Worm (Caenorhabditis elegans) whole organism, early embryonic: ENCODE results near the gene nhr-187.

Source experiments
- F13C5.2 ChIP-seq: sonication (generic microtip); optimal IDR thresholded peaks from 2 replicates; lab custom pipeline; 2017; ENCODE audit warnings: mild to moderate bottlenecking, missing genetic modification characterization, inconsistent platforms, missing compliant biosample characterization
- aly-1 ChIP-seq: sonication (generic microtip); optimal IDR thresholded peaks from 2 replicates; lab custom pipeline; 2016; ENCODE audit warnings: missing genetic modification characterization, missing compliant biosample characterization
- ama-1 ChIP-seq: fragments of 150-350 bp; optimal IDR thresholded peaks from 2 replicates; lab custom pipeline; 2014
- ets-7 ChIP-seq: sonication (generic microtip); optimal IDR thresholded peaks from 2 replicates; lab custom pipeline; 2016; ENCODE audit warnings: missing genotype, missing genetic modification characterization, missing compliant biosample characterization
- flt-1 ChIP-seq: fragments of 200-800 bp; sonication (Bioruptor generic); IDR thresholded peaks from 2 replicates; pipeline ENCODE4 v1.3.6; 2022; ENCODE audit warnings: missing genetic modification characterization, missing compliant biosample characterization
- hmbx-1 ChIP-seq: sonication (generic microtip); optimal IDR thresholded peaks from 2 replicates; lab custom pipeline; 2016; ENCODE audit warnings: mild to moderate bottlenecking, missing genetic modification characterization, missing compliant biosample characterization
- hmg-4 ChIP-seq: fragments of 200-800 bp; sonication (Bioruptor generic); optimal IDR thresholded peaks from 2 replicates; lab custom pipeline; 2018; ENCODE audit warnings: mild to moderate bottlenecking, missing genetic modification characterization, missing compliant biosample characterization
- hnd-1 ChIP-seq: sonication (generic microtip); optimal IDR thresholded peaks from 2 replicates; lab custom pipeline; 2016; ENCODE audit warnings: missing genetic modification characterization, missing compliant biosample characterization
- pes-1 ChIP-seq: fragments of 200-800 bp; sonication (Bioruptor generic); IDR thresholded peaks from 2 replicates; pipeline ENCODE4 v1.3.6; 2022; ENCODE audit warnings: missing genetic modification reagents, missing genetic modification characterization, missing compliant biosample characterization
- scrt-1 ChIP-seq: fragments of 200-800 bp; sonication (Bioruptor generic); IDR thresholded peaks from 2 replicates; pipeline ENCODE4 v1.3.6; 2022; ENCODE audit warnings: missing genetic modification characterization, missing compliant biosample characterization
- sea-1 ChIP-seq: fragments of 200-800 bp; sonication (Bioruptor generic); conservative IDR thresholded peaks from 2 replicates; pipeline ENCODE4 v1.3.6; 2022; ENCODE audit warnings: missing genetic modification characterization, missing compliant biosample characterization
- tbx-11 ChIP-seq: fragments of 200-800 bp; sonication (Bioruptor generic); IDR thresholded peaks from 2 replicates; pipeline ENCODE4 v1.3.6; 2022; ENCODE audit warnings: missing genetic modification characterization, missing compliant biosample characterization
- tbx-37 ChIP-seq: fragments of 200-800 bp; sonication (Bioruptor generic); conservative IDR thresholded peaks from 2 replicates; pipeline ENCODE4 v1.3.6; 2022; ENCODE audit warnings: missing genetic modification reagents, missing genetic modification characterization, missing compliant biosample characterization

ce11 chrV:3811541-3811940, 51.2 kb downstream of the nhr-187 start, which contains the start of gene scl-13:
- TF ChIP-seq flt-1 (GFP tag; lab: Robert Waterston, UW) (no peak), ama-1 (lab: Kevin White, UChicago) (no peak), pes-1 (GFP tag; lab: Robert Waterston, UW) (no peak), tbx-37 (GFP tag; lab: Robert Waterston, UW) (no peak), hmg-4 (GFP tag; lab: Kevin White, UChicago) (no peak), hnd-1 (tag; lab: Kevin White, UChicago) (no peak), ets-7 (no peak), tbx-11 (GFP tag; lab: Robert Waterston, UW) (no peak), hmbx-1 (tag; lab: Kevin White, UChicago) (no peak), aly-1 (tag; lab: Kevin White, UChicago) (no peak), F13C5.2 (tag; lab: Kevin White, UChicago) (no peak), scrt-1 (GFP tag; lab: Robert Waterston, UW) (no peak), sea-1 (no peak)
